Worm (Caenorhabditis elegans): ENCODE measurements around the gene rsu-1.

rsu-1 gene

DNA sequence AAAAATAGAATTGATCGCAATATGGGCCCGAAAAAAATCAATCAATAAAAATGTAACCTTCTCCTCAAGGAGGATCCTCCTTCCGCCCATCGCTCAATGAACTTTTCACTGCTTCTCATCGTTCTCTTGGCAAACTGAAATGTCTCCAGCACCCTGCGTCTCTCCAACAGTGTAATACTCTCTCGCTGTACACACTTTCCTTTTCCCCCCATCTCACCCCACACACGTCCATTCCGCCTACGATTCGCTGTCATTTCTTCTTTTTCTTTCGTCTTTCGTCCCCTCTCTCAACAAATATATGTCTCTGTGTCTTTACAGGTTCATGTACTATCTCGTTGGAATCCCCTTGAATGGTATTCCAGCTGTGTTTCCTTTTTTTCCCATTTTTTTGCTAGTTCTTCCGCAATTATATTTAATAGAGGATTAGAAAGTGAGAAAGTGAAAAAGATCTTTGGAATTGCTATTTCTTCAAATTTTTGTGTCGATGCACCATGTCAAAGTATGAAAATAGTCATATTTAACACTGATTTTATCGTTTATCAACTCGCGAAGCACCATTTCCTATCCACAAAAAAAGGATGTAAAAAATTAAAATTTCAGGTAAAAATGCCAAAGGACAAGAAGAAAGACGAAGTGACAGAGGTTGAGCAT, at the start of gene rsu-1:
TSS of gene rsu-1 (plus strand) at position 601 of the 651 bp plus-strand sequence.
- peak; percentile 7 for TF ChIP-seq elt-2 (tag; optimal IDR thresholded peaks at IDR 0.05)
- peak; percentile 78 for TF ChIP-seq unc-55 (GFP tag; optimal IDR thresholded peaks at IDR 0.05)
- peak; percentile 25 for TF ChIP-seq C08G9.2 (tag; optimal IDR thresholded peaks at IDR 0.05)
- peak; percentile 48 for TF ChIP-seq sdc-2 (tag; optimal IDR thresholded peaks at IDR 0.05)
- no peak for TF ChIP-seq elt-4 (tag; optimal IDR thresholded peaks at IDR 0.05)
- peak; percentile 16 for TF ChIP-seq unc-42 (tag; optimal IDR thresholded peaks at IDR 0.05)
- TF ChIP-seq ceh-18 (tag; optimal IDR thresholded peaks at IDR 0.05), result peak; percentile 64
- TF ChIP-seq ceh-24 (tag; optimal IDR thresholded peaks at IDR 0.05), result no peak
- peak; percentile 43 for TF ChIP-seq rnt-1 (tag; optimal IDR thresholded peaks at IDR 0.05)
- TF ChIP-seq ceh-31 (tag; optimal IDR thresholded peaks at IDR 0.05), result peak; percentile 64
- TF ChIP-seq sox-2 (GFP tag; IDR thresholded peaks at IDR 0.05), result no peak
- TF ChIP-seq ttx-3 (tag; optimal IDR thresholded peaks at IDR 0.05), result no peak
- TF ChIP-seq pat-9 (tag; optimal IDR thresholded peaks at IDR 0.05), result peak; percentile 44
- TF ChIP-seq pqm-1 (tag; optimal IDR thresholded peaks at IDR 0.05), result no peak
- TF ChIP-seq ceh-22 (tag; optimal IDR thresholded peaks at IDR 0.05), result no peak
- TF ChIP-seq ref-2 (tag; optimal IDR thresholded peaks at IDR 0.05), result peak; percentile 71
- no peak for TF ChIP-seq odd-2 (tag; optimal IDR thresholded peaks at IDR 0.05)
- TF ChIP-seq ceh-34 (tag; optimal IDR thresholded peaks at IDR 0.05), result peak; percentile 56
- TF ChIP-seq ceh-2 (tag; optimal IDR thresholded peaks at IDR 0.05), result peak; percentile 47
- no peak for TF ChIP-seq nhr-232 (tag; optimal IDR thresholded peaks at IDR 0.05)
- TF ChIP-seq F13H6.1 (tag; optimal IDR thresholded peaks at IDR 0.05), result peak; percentile 41
- peak; percentile 82 for TF ChIP-seq nfya-1 (tag; optimal IDR thresholded peaks at IDR 0.05)
- TF ChIP-seq tbx-2 (tag; optimal IDR thresholded peaks at IDR 0.05), result peak; percentile 74
- no peak for TF ChIP-seq ceh-14 (tag; optimal IDR thresholded peaks at IDR 0.05)
- TF ChIP-seq pag-3 (tag; optimal IDR thresholded peaks at IDR 0.05; ENCODE audit: borderline replicate concordance), result no peak
- TF ChIP-seq C38D4.7 (GFP tag; optimal IDR thresholded peaks at IDR 0.05), result no peak
- TF ChIP-seq hlh-6 (tag; optimal IDR thresholded peaks at IDR 0.05), result no peak
- no peak for TF ChIP-seq Y22D7AL.16 (tag; optimal IDR thresholded peaks at IDR 0.05)
- TF ChIP-seq unc-86 (tag; optimal IDR thresholded peaks at IDR 0.05), result no peak
- no peak for TF ChIP-seq ceh-6 (GFP tag; optimal IDR thresholded peaks at IDR 0.05)

DNA sequence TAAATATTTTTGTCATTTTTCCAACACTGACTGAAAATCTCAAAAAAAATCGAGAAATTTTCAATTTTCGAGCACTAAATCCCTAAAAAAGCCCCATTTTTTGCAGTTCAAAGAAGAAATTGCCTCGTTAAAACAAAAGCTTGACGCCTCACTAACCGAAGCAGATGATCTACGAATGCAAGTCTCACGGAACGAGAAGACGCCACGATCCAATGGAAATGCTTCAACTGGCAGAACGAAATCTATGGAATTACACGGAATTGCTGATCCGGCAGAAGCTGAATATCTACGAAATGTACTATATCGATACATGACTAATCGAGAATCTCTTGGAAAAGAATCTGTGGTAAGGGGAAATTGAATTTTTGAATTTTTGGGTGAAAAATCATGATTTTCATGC, 47.9 kb upstream of the rsu-1 start:
- TF ChIP-seq ceh-14 (tag; optimal IDR thresholded peaks at IDR 0.05) (peak; percentile 7), lim-6 (tag; optimal IDR thresholded peaks at IDR 0.05) (peak; percentile 29), ref-2 (tag; optimal IDR thresholded peaks at IDR 0.05) (peak; percentile 17), unc-86 (tag; optimal IDR thresholded peaks at IDR 0.05) (no peak), ceh-34 (tag; optimal IDR thresholded peaks at IDR 0.05) (peak; percentile 17), ceh-2 (tag; optimal IDR thresholded peaks at IDR 0.05) (peak; percentile 48), rnt-1 (tag; optimal IDR thresholded peaks at IDR 0.05) (peak; percentile 10), pax-1 (tag; optimal IDR thresholded peaks at IDR 0.05) (no peak), C08G9.2 (tag; optimal IDR thresholded peaks at IDR 0.05) (peak; percentile 54), hlh-13 (GFP tag; optimal IDR thresholded peaks at IDR 0.05) (no peak), tbx-2 (tag; optimal IDR thresholded peaks at IDR 0.05) (peak; percentile 52), ceh-45 (GFP tag; IDR thresholded peaks at IDR 0.05) (no peak), ceh-31 (tag; optimal IDR thresholded peaks at IDR 0.05) (peak; percentile 72), zip-5 (tag; optimal IDR thresholded peaks at IDR 0.05) (peak; percentile 36)

DNA sequence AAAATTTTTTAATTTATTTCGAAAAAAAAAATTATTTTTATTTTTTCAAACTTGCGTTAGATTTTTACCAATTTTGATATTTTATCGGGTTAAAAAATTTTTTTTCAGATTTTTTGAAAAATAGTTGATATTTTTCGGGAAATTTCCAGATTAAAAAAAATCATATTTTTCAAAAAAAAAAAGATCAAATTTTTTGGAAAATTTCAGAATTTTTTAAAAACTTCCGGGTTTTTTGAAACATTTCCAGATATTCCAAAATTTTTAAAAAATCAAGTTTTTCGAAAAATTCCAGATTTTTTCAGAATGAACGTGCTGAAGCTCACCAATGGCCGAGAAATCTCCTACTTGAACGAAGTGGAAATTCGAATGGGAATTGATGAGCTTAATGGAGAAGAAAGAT, 46.4 kb upstream of the rsu-1 start, which contains the start of gene metl-18:
TSS of gene metl-18 (plus strand) at position 301 of the 400 bp plus-strand sequence.
- no peak for TF ChIP-seq hlh-13 (GFP tag; optimal IDR thresholded peaks at IDR 0.05)
- TF ChIP-seq tbx-2 (tag; optimal IDR thresholded peaks at IDR 0.05), result no peak
- TF ChIP-seq fkh-10 (GFP tag; optimal IDR thresholded peaks at IDR 0.05), result no peak
- TF ChIP-seq dmd-4 (tag; optimal IDR thresholded peaks at IDR 0.05; ENCODE audit: borderline replicate concordance), result no peak
- TF ChIP-seq gmeb-2 (tag; optimal IDR thresholded peaks at IDR 0.05), result no peak
- TF ChIP-seq ceh-19 (GFP tag; optimal IDR thresholded peaks at IDR 0.05), result no peak
- no peak for TF ChIP-seq sox-2 (GFP tag; IDR thresholded peaks at IDR 0.05)
- TF ChIP-seq ceh-30 (tag; optimal IDR thresholded peaks at IDR 0.05), result no peak

Data from whole organism, late embryonic.